Fruit fly (Drosophila melanogaster) whole organism, embryonic: ENCODE data around the gene scpr-C.

Experiments used
- ATbp ChIP-seq: fragments of 200-800 bp; sonication (Bioruptor generic); optimal IDR thresholded peaks from 2 replicates; lab custom pipeline; 2017; ENCODE audit warnings: missing biosample characterization, mild to moderate bottlenecking, missing genetic modification characterization, missing genetic modification reagents
- Antp ChIP-seq: fragments of 200-800 bp; sonication (Bioruptor generic); optimal IDR thresholded peaks from 3 replicates; lab custom pipeline; 2016; ENCODE audit warnings: missing biosample characterization, missing genetic modification characterization
- B-H2 ChIP-seq: fragments of 200-800 bp; sonication (Bioruptor generic); optimal IDR thresholded peaks from 2 replicates; lab custom pipeline; 2018; ENCODE audit warnings: missing biosample characterization, mild to moderate bottlenecking, missing genetic modification characterization
- BEAF-32 ChIP-seq: fragments of 200-800 bp; sonication (Bioruptor generic); optimal IDR thresholded peaks from 3 replicates; lab custom pipeline; 2017; ENCODE audit warnings: missing biosample characterization, missing genetic modification characterization, mild to moderate bottlenecking, moderate library complexity, missing genetic modification reagents
- CG10209 ChIP-seq: fragments of 200-800 bp; sonication (Bioruptor generic); optimal IDR thresholded peaks from 3 replicates; lab custom pipeline; 2017; ENCODE audit warnings: missing biosample characterization, mild to moderate bottlenecking, missing genetic modification characterization, missing genetic modification reagents
- CG10654 ChIP-seq: fragments of 200-800 bp; sonication (Bioruptor generic); optimal IDR thresholded peaks from 2 replicates; lab custom pipeline; 2016; ENCODE audit warnings: missing biosample characterization, missing genetic modification characterization
- CG11093 ChIP-seq: fragments of 200-800 bp; sonication (Bioruptor generic); IDR thresholded peaks from 3 replicates; pipeline ENCODE4 v1.3.6; 2022; ENCODE audit warnings: missing biosample characterization, missing genetic modification characterization
- CG12071 ChIP-seq: fragments of 200-800 bp; sonication (Bioruptor generic); optimal IDR thresholded peaks from 3 replicates; lab custom pipeline; 2018; ENCODE audit warnings: missing biosample characterization, mild to moderate bottlenecking, missing genetic modification characterization
- CG13123 ChIP-seq: fragments of 200-800 bp; sonication (Bioruptor generic); optimal IDR thresholded peaks from 2 replicates; lab custom pipeline; 2016; ENCODE audit warnings: missing biosample characterization, missing genetic modification characterization
- CG13287 ChIP-seq: fragments of 200-800 bp; sonication (Bioruptor generic); IDR thresholded peaks from 2 replicates; pipeline ENCODE4 v1.3.6; 2022; ENCODE audit warnings: missing biosample characterization, missing genetic modification characterization; ENCODE audit not compliant: partially characterized antibody
- CG13424 ChIP-seq: fragments of 200-800 bp; sonication (Bioruptor generic); optimal IDR thresholded peaks from 2 replicates; lab custom pipeline; 2019; ENCODE audit warnings: missing biosample characterization, mild to moderate bottlenecking, missing genetic modification characterization, moderate library complexity
- CG14050 ChIP-seq: fragments of 200-800 bp; sonication (Bioruptor generic); IDR thresholded peaks from 3 replicates; pipeline ENCODE4 v1.3.6; 2022; ENCODE audit warnings: missing biosample characterization, missing genetic modification characterization
- CG17612 ChIP-seq: fragments of 200-800 bp; sonication (Bioruptor generic); IDR thresholded peaks from 2 replicates; pipeline ENCODE4 v1.3.6; 2022; ENCODE audit warnings: missing biosample characterization, missing genetic modification characterization
- CG2712 ChIP-seq: fragments of 200-800 bp; optimal IDR thresholded peaks from 3 replicates; lab custom pipeline; 2019; ENCODE audit warnings: missing biosample characterization, mild to moderate bottlenecking, missing genetic modification characterization, moderate library complexity
- CG3407 ChIP-seq: fragments of 200-800 bp; sonication (Bioruptor generic); optimal IDR thresholded peaks from 2 replicates; lab custom pipeline; 2018; ENCODE audit warnings: missing biosample characterization, mild to moderate bottlenecking, missing genetic modification characterization
- CG4404 ChIP-seq: fragments of 200-800 bp; sonication (Bioruptor generic); IDR thresholded peaks from 2 replicates; pipeline ENCODE4 v1.3.6; 2022; ENCODE audit warnings: missing biosample characterization, missing genetic modification characterization
- CG7357 ChIP-seq: fragments of 200-800 bp; sonication (Bioruptor generic); IDR thresholded peaks from 3 replicates; pipeline ENCODE4 v1.3.6; 2022; ENCODE audit warnings: missing biosample characterization, missing genetic modification characterization
- CG9817 ChIP-seq: fragments of 200-800 bp; sonication (Bioruptor generic); optimal IDR thresholded peaks from 2 replicates; lab custom pipeline; 2018; ENCODE audit warnings: missing biosample characterization, mild to moderate bottlenecking, missing genetic modification characterization, moderate library complexity
- Chrac-16 ChIP-seq: fragments of 200-800 bp; sonication (Bioruptor generic); optimal IDR thresholded peaks from 3 replicates; lab custom pipeline; 2016; ENCODE audit warnings: missing biosample characterization, missing genetic modification characterization
- E2f1 ChIP-seq: fragments of 200-800 bp; sonication (Bioruptor generic); IDR thresholded peaks from 2 replicates; pipeline ENCODE4 v1.3.6; 2022; ENCODE audit warnings: missing biosample characterization, missing genetic modification characterization
- Eip74EF ChIP-seq, 2 experiments: fragments of 200-800 bp in 1 of 2; fragments of >200 bp in 1 of 2; sonication (Bioruptor generic) in 1 of 2; optimal IDR thresholded peaks; 2 replicates each; lab custom pipeline; 2017 to 2019; ENCODE audit warnings: missing biosample characterization in 2 of 2, missing genetic modification characterization in 2 of 2, mild to moderate bottlenecking in 1 of 2, moderate library complexity in 1 of 2
- Gsc ChIP-seq: fragments of 200-800 bp; sonication (Bioruptor generic); IDR thresholded peaks from 2 replicates; pipeline ENCODE4 v1.3.6; 2022; ENCODE audit warnings: missing biosample characterization, missing genetic modification characterization
- H2.0 ChIP-seq: fragments of 200-800 bp; sonication (Bioruptor generic); IDR thresholded peaks from 2 replicates; pipeline ENCODE4 v1.3.6; 2022; ENCODE audit warnings: missing biosample characterization, missing genetic modification characterization
- HLH54F ChIP-seq: fragments of 200-800 bp; sonication (Bioruptor generic); optimal IDR thresholded peaks from 3 replicates; lab custom pipeline; 2016; ENCODE audit warnings: missing biosample characterization, missing genetic modification characterization
- HLHmδ ChIP-seq: fragments of 200-800 bp; sonication (Bioruptor generic); optimal IDR thresholded peaks from 2 replicates; lab custom pipeline; 2018; ENCODE audit warnings: missing biosample characterization, mild to moderate bottlenecking, missing genetic modification characterization, moderate library complexity
- MESR4 ChIP-seq: fragments of 200-800 bp; sonication (Bioruptor generic); optimal IDR thresholded peaks from 2 replicates; lab custom pipeline; 2018; ENCODE audit warnings: missing biosample characterization, mild to moderate bottlenecking, missing genetic modification characterization, moderate library complexity
- Myb ChIP-seq: fragments of 200-800 bp; sonication (Bioruptor generic); optimal IDR thresholded peaks from 2 replicates; lab custom pipeline; 2016; ENCODE audit warnings: missing biosample characterization, missing genetic modification characterization
- NFAT ChIP-seq: fragments of 200-800 bp; sonication (Bioruptor generic); IDR thresholded peaks from 2 replicates; pipeline ENCODE4 v1.3.6; 2022; ENCODE audit warnings: missing biosample characterization, missing genetic modification characterization
- Oaz ChIP-seq: fragments of 200-800 bp; sonication (Bioruptor generic); IDR thresholded peaks from 2 replicates; pipeline ENCODE4 v1.3.6; 2022; ENCODE audit warnings: missing biosample characterization, missing genetic modification characterization
- Opbp ChIP-seq: fragments of 200-800 bp; sonication (Bioruptor generic); IDR thresholded peaks from 3 replicates; pipeline ENCODE4 v1.3.6; 2022; ENCODE audit warnings: missing biosample characterization, missing genetic modification characterization; ENCODE audit not compliant: partially characterized antibody
- Sox102F ChIP-seq: fragments of 200-800 bp; sonication (Bioruptor generic); optimal IDR thresholded peaks from 2 replicates; lab custom pipeline; 2018; ENCODE audit warnings: missing biosample characterization, mild to moderate bottlenecking, missing genetic modification characterization, moderate library complexity
- Sry-β ChIP-seq: fragments of 200-800 bp; sonication (Bioruptor generic); optimal IDR thresholded peaks from 2 replicates; lab custom pipeline; 2018; ENCODE audit warnings: missing biosample characterization, mild to moderate bottlenecking, missing genetic modification characterization, moderate library complexity
- YL-1 ChIP-seq: fragments of 200-800 bp; sonication (Bioruptor generic); optimal IDR thresholded peaks from 3 replicates; lab custom pipeline; 2017; ENCODE audit warnings: missing biosample characterization, mild to moderate bottlenecking, missing genetic modification characterization
- ab ChIP-seq: fragments of 200-800 bp; sonication (Bioruptor generic); optimal IDR thresholded peaks from 2 replicates; lab custom pipeline; 2016; ENCODE audit warnings: missing biosample characterization, missing genetic modification characterization
- br ChIP-seq: fragments of >200 bp; optimal IDR thresholded peaks from 2 replicates; lab custom pipeline; 2017
- chinmo ChIP-seq: fragments of 200-800 bp; sonication (Bioruptor generic); IDR thresholded peaks from 4 replicates; pipeline ENCODE4 v1.3.6; 2022; ENCODE audit warnings: missing biosample characterization, missing genetic modification characterization; ENCODE audit not compliant: partially characterized antibody
- chm ChIP-seq: fragments of 200-800 bp; sonication (Bioruptor generic); IDR thresholded peaks from 2 replicates; pipeline ENCODE4 v1.3.6; 2022; ENCODE audit warnings: missing biosample characterization, missing genetic modification characterization
- corto ChIP-seq: fragments of 200-800 bp; sonication (Bioruptor generic); optimal IDR thresholded peaks from 2 replicates; lab custom pipeline; 2016; ENCODE audit warnings: missing biosample characterization, mild to moderate bottlenecking, missing genetic modification characterization, moderate library complexity
- crol ChIP-seq: fragments of 200-800 bp; sonication (Bioruptor generic); IDR thresholded peaks from 2 replicates; pipeline ENCODE4 v1.3.6; 2022; ENCODE audit warnings: missing biosample characterization, missing genetic modification characterization
- dmrt11E ChIP-seq: fragments of 200-800 bp; sonication (Bioruptor generic); optimal IDR thresholded peaks from 3 replicates; lab custom pipeline; 2018; ENCODE audit warnings: missing biosample characterization, mild to moderate bottlenecking, missing genetic modification characterization, moderate library complexity
- gt ChIP-seq: fragments of 200-800 bp; sonication (Bioruptor generic); IDR thresholded peaks from 2 replicates; pipeline ENCODE4 v1.3.6; 2022; ENCODE audit warnings: missing biosample characterization, missing genetic modification characterization
- her ChIP-seq: fragments of 200-800 bp; sonication (Bioruptor generic); optimal IDR thresholded peaks from 2 replicates; lab custom pipeline; 2016; ENCODE audit warnings: missing biosample characterization, missing genetic modification characterization
- lola ChIP-seq, 3 experiments: fragments of >200 bp in 2 of 3; fragments of 200-800 bp in 1 of 3; sonication (Bioruptor generic) in 1 of 3; optimal IDR thresholded peaks; 2 replicates each; lab custom pipeline; 2017 to 2019; ENCODE audit warnings: missing biosample characterization in 3 of 3, missing genetic modification characterization in 3 of 3, mild to moderate bottlenecking in 1 of 3, moderate library complexity in 1 of 3
- nmo ChIP-seq: fragments of 200-800 bp; sonication (Bioruptor generic); optimal IDR thresholded peaks from 2 replicates; lab custom pipeline; 2018; ENCODE audit warnings: missing biosample characterization, mild to moderate bottlenecking, missing genetic modification characterization, moderate library complexity
- pita ChIP-seq: fragments of 200-800 bp; sonication (Bioruptor generic); optimal IDR thresholded peaks from 2 replicates; lab custom pipeline; 2017; ENCODE audit warnings: missing biosample characterization, mild to moderate bottlenecking, missing genetic modification characterization
- prd ChIP-seq, 3 experiments: fragments of >200 bp in 2 of 3; fragments of 200-800 bp in 1 of 3; sonication (Bioruptor generic) in 1 of 3; optimal IDR thresholded peaks in 2 of 3; IDR thresholded peaks in 1 of 3; 2 replicates in 2 of 3; 3 replicates in 1 of 3; pipeline versions ENCODE4 v1.3.6 to Lab custom; 2017 to 2022; ENCODE audit warnings: missing biosample characterization in 1 of 3, missing genetic modification characterization in 1 of 3
- salm ChIP-seq: fragments of 200-800 bp; sonication (Bioruptor generic); optimal IDR thresholded peaks from 2 replicates; lab custom pipeline; 2018; ENCODE audit warnings: missing biosample characterization, mild to moderate bottlenecking, missing genetic modification characterization
- tgo ChIP-seq: fragments of 200-800 bp; sonication (Bioruptor generic); IDR thresholded peaks from 3 replicates; pipeline ENCODE4 v1.3.6; 2022; ENCODE audit warnings: missing biosample characterization, missing genetic modification characterization
- vfl ChIP-seq: fragments of 200-800 bp; sonication (Bioruptor generic); optimal IDR thresholded peaks from 2 replicates; lab custom pipeline; 2016; ENCODE audit warnings: missing biosample characterization, missing genetic modification characterization

Gene scpr-C

dm6 chr3R:11216156-11216630, 9.1 kb upstream of the scpr-C start, which contains the start of the genes RpS25 and CG4820 (continued):
- 0 out of 3 replicates have a peak, but pooled peaks have one; percentile 42 for TF ChIP-seq CG11093 (GFP tag; lab: Robert Waterston, UW)
- TF ChIP-seq Gsc = no peak
- peak; percentile 76 for TF ChIP-seq Antp (GFP tag; lab: Kevin White, UChicago)
- TF ChIP-seq pita (GFP tag; lab: Kevin White, UChicago) = no peak
- TF ChIP-seq CG3407 (GFP tag; lab: Kevin White, UChicago) = peak; percentile 87
- TF ChIP-seq YL-1 (GFP tag; lab: Kevin White, UChicago) = peak; percentile 99
- peak; percentile 91 for TF ChIP-seq her (GFP tag; lab: Kevin White, UChicago)
- peak; percentile 49 for TF ChIP-seq crol (GFP tag; lab: Robert Waterston, UW)
- peak; percentile 90 for TF ChIP-seq chm
- TF ChIP-seq dmrt11E (tag; lab: Kevin White, UChicago) = peak; percentile 85
- peak; percentile 87 for TF ChIP-seq ATbp
- peak; percentile 94 for TF ChIP-seq B-H2 (GFP tag; lab: Kevin White, UChicago)
- TF ChIP-seq prd (optimal IDR thresholded peaks at IDR 0.05; lab: Kevin White, UChicago) = no peak
- TF ChIP-seq prd (GFP tag; IDR thresholded peaks at IDR 0.05; lab: Robert Waterston, UW) = peak; percentile 70
- TF ChIP-seq CG7357 (GFP tag; lab: Robert Waterston, UW) = 0 out of 3 replicates have a peak, but pooled peaks have one; percentile 31
- TF ChIP-seq HLHmδ (GFP tag; lab: Kevin White, UChicago) = peak; percentile 99
- peak; percentile 85 for TF ChIP-seq CG14050 (GFP tag; lab: Robert Waterston, UW)
- peak; percentile 85 for TF ChIP-seq salm (tag; lab: Kevin White, UChicago)
- TF ChIP-seq CG17612 = peak; percentile 74
- TF ChIP-seq CG4404 (GFP tag; lab: Robert Waterston, UW) = peak; percentile 35; the same call in 1 of the 2 replicates
- TF ChIP-seq HLH54F (GFP tag; lab: Kevin White, UChicago) = peak; percentile 84
- no peak for TF ChIP-seq corto (GFP tag; lab: Kevin White, UChicago)
- TF ChIP-seq tgo (GFP tag; lab: Robert Waterston, UW) = peak; percentile 88
- peak; percentile 85 for TF ChIP-seq CG9817 (tag; lab: Kevin White, UChicago)
- TF ChIP-seq vfl (GFP tag; lab: Kevin White, UChicago) = peak; percentile 80
- no peak for TF ChIP-seq chinmo
- peak in 1 of 2 experiments; percentile 84 for TF ChIP-seq Eip74EF (GFP tag; optimal IDR thresholded peaks at IDR 0.05; lab: Kevin White, UChicago)
- TF ChIP-seq BEAF-32 (GFP tag; lab: Kevin White, UChicago) = peak; percentile 96
- TF ChIP-seq CG13123 = peak; percentile 82
- no peak for TF ChIP-seq ab
- TF ChIP-seq CG2712 (tag; lab: Kevin White, UChicago) = peak; percentile 90
- TF ChIP-seq br = no peak
- TF ChIP-seq E2f1 (GFP tag; lab: Robert Waterston, UW) = peak; percentile 78
- peak; percentile 100 for TF ChIP-seq MESR4 (GFP tag; lab: Kevin White, UChicago)
- TF ChIP-seq CG12071 = peak; percentile 94
- peak; percentile 84 for TF ChIP-seq CG13424
- peak; percentile 89 for TF ChIP-seq NFAT (GFP tag; lab: Robert Waterston, UW)
- peak; percentile 72 for TF ChIP-seq Sox102F (GFP tag; lab: Kevin White, UChicago)
- peak; percentile 81 for TF ChIP-seq Oaz (GFP tag; lab: Robert Waterston, UW)
- peak; percentile 58 for TF ChIP-seq Chrac-16 (GFP tag; lab: Kevin White, UChicago)
- TF ChIP-seq Myb (GFP tag; lab: Kevin White, UChicago) = peak; percentile 82
- peak; percentile 91 for TF ChIP-seq CG13287 (GFP tag; lab: Robert Waterston, UW)
- peak; percentile 93 for TF ChIP-seq CG10209 (GFP tag; lab: Kevin White, UChicago)
- peak; percentile 76 for TF ChIP-seq Opbp
- peak; percentile 69 for TF ChIP-seq Sry-β (GFP tag; lab: Kevin White, UChicago)
- TF ChIP-seq lola (GFP tag; optimal IDR thresholded peaks at IDR 0.05; lab: Kevin White, UChicago) = peak in 1 of 3 experiments; percentile 76
- peak; percentile 93 for TF ChIP-seq nmo (GFP tag; lab: Kevin White, UChicago)
- TF ChIP-seq gt (GFP tag; lab: Robert Waterston, UW) = peak; percentile 69; the same call in 1 of the 2 replicates
- TF ChIP-seq H2.0 = peak; percentile 84
- peak; percentile 90 for TF ChIP-seq CG10654 (GFP tag; lab: Kevin White, UChicago)
